Worm (Caenorhabditis elegans): ENCODE measurements around the gene ZK632.4.

ce11 chrIII:9802045-9802444, 5.2 kb downstream of the ZK632.4 start:
- TF ChIP-seq nhr-80 (tag; optimal IDR thresholded peaks at IDR 0.05) (no peak), ztf-3 (GFP tag; optimal IDR thresholded peaks at IDR 0.05) (no peak), snpc-1.1 (tag; optimal IDR thresholded peaks at IDR 0.05; ENCODE audit: insufficient read depth) (no peak), unc-130 (GFP tag; optimal IDR thresholded peaks at IDR 0.05) (no peak), madf-10 (tag; optimal IDR thresholded peaks at IDR 0.05) (no peak), F49E8.2 (tag; optimal IDR thresholded peaks at IDR 0.05; ENCODE audit: insufficient read depth) (peak; percentile 9), ztf-28 (GFP tag; IDR thresholded peaks at IDR 0.05) (no peak), lin-40 (tag; optimal IDR thresholded peaks at IDR 0.05) (no peak), pha-4 (tag; optimal IDR thresholded peaks at IDR 0.05) (no peak), sea-2 (GFP tag; IDR thresholded peaks at IDR 0.05) (no peak), hlh-26 (GFP tag; conservative IDR thresholded peaks at IDR 0.05) (no peak), dpff-1 (tag; optimal IDR thresholded peaks at IDR 0.05) (no peak), K11D2.4 (GFP tag; IDR thresholded peaks at IDR 0.05) (no peak)

All from whole organism, young adult.